Worm (Caenorhabditis elegans): ENCODE data around the gene tag-322.

The tag-322 gene

ce11 chrIV:7782292-7782691 is 3.1 kb downstream of the tag-322 start, which contains the start of gene sec-10:
sec-10 (minus strand) TSS chrIV:7782499.
- TF ChIP-seq ceh-6 (GFP tag; optimal IDR thresholded peaks at IDR 0.05) = no peak

ce11 chrIV:7778865-7779264 is 6.5 kb downstream of the tag-322 start, which contains the start of gene rpap-3:
rpap-3 (minus strand) TSS chrIV:7778965.
- TF ChIP-seq hlh-15 (tag; optimal IDR thresholded peaks at IDR 0.05) = no peak
- TF ChIP-seq ceh-2 (tag; optimal IDR thresholded peaks at IDR 0.05) = no peak
- no peak for TF ChIP-seq ceh-6 (GFP tag; optimal IDR thresholded peaks at IDR 0.05)
- no peak for TF ChIP-seq fkh-6 (tag; optimal IDR thresholded peaks at IDR 0.05)
- no peak for TF ChIP-seq pag-3 (tag; optimal IDR thresholded peaks at IDR 0.05; ENCODE audit: borderline replicate concordance)
- no peak for TF ChIP-seq dmd-4 (tag; optimal IDR thresholded peaks at IDR 0.05; ENCODE audit: borderline replicate concordance)
- TF ChIP-seq C38D4.7 (GFP tag; optimal IDR thresholded peaks at IDR 0.05) = no peak
- no peak for TF ChIP-seq hlh-6 (tag; optimal IDR thresholded peaks at IDR 0.05)
- TF ChIP-seq ceh-14 (tag; optimal IDR thresholded peaks at IDR 0.05) = no peak
- TF ChIP-seq pat-9 (tag; optimal IDR thresholded peaks at IDR 0.05) = no peak
- TF ChIP-seq madf-2 (tag; optimal IDR thresholded peaks at IDR 0.05) = no peak
- TF ChIP-seq ama-1 (optimal IDR thresholded peaks at IDR 0.05) = no peak
- TF ChIP-seq lin-11 (tag; optimal IDR thresholded peaks at IDR 0.05) = no peak
- TF ChIP-seq ttx-3 (tag; optimal IDR thresholded peaks at IDR 0.05) = no peak
- no peak for TF ChIP-seq pha-4 (tag; optimal IDR thresholded peaks at IDR 0.05)
- no peak for TF ChIP-seq hlh-13 (GFP tag; optimal IDR thresholded peaks at IDR 0.05)
- no peak for TF ChIP-seq Y22D7AL.16 (tag; optimal IDR thresholded peaks at IDR 0.05)

ce11 chrIV:7775725-7776124 is 9.6 kb downstream of the tag-322 start, which contains the start of gene swd-2.1:
swd-2.1 (plus strand) TSS chrIV:7776025.
- TF ChIP-seq zip-5 (tag; optimal IDR thresholded peaks at IDR 0.05) (no peak), ref-2 (tag; optimal IDR thresholded peaks at IDR 0.05) (no peak), hlh-30 (tag; optimal IDR thresholded peaks at IDR 0.05; ENCODE audit: insufficient read depth) (no peak), pag-3 (tag; optimal IDR thresholded peaks at IDR 0.05; ENCODE audit: borderline replicate concordance) (no peak), Y22D7AL.16 (tag; optimal IDR thresholded peaks at IDR 0.05) (no peak), ceh-6 (GFP tag; optimal IDR thresholded peaks at IDR 0.05) (no peak), sox-2 (GFP tag; IDR thresholded peaks at IDR 0.05) (no peak), ets-4 (tag; optimal IDR thresholded peaks at IDR 0.05) (no peak)

ce11 chrIV:7774206-7774605 is 11.2 kb downstream of the tag-322 start, which contains the start of the genes hcf-1 and swd-2.2:
hcf-1 (minus strand) TSS chrIV:7774275.
swd-2.2 (plus strand) TSS chrIV:7774411.
- TF ChIP-seq ceh-48 (tag; optimal IDR thresholded peaks at IDR 0.05) = no peak
- TF ChIP-seq unc-55 (GFP tag; optimal IDR thresholded peaks at IDR 0.05) = no peak
- peak; percentile 18 for TF ChIP-seq nfya-1 (tag; optimal IDR thresholded peaks at IDR 0.05)

- no peak for TF ChIP-seq ceh-24 (tag; optimal IDR thresholded peaks at IDR 0.05)
- no peak for TF ChIP-seq K09A11.1 (tag; optimal IDR thresholded peaks at IDR 0.05; ENCODE audit: insufficient read depth)
- TF ChIP-seq hlh-13 (GFP tag; optimal IDR thresholded peaks at IDR 0.05) = no peak
- no peak for TF ChIP-seq hlh-8 (tag; optimal IDR thresholded peaks at IDR 0.05)
- no peak for TF ChIP-seq pros-1 (tag; optimal IDR thresholded peaks at IDR 0.05)
- TF ChIP-seq pha-2 (tag; optimal IDR thresholded peaks at IDR 0.05) = no peak
- TF ChIP-seq hlh-6 (tag; optimal IDR thresholded peaks at IDR 0.05) = no peak
- no peak for TF ChIP-seq dmd-4 (tag; optimal IDR thresholded peaks at IDR 0.05; ENCODE audit: borderline replicate concordance)
- no peak for TF ChIP-seq dve-1 (tag; optimal IDR thresholded peaks at IDR 0.05)
- no peak for TF ChIP-seq ama-1 (optimal IDR thresholded peaks at IDR 0.05)
- no peak for TF ChIP-seq ahr-1 (tag; optimal IDR thresholded peaks at IDR 0.05)
- no peak for TF ChIP-seq C38D4.7 (GFP tag; optimal IDR thresholded peaks at IDR 0.05)
- TF ChIP-seq ztf-16 (tag; optimal IDR thresholded peaks at IDR 0.05) = no peak
- no peak for TF ChIP-seq tbx-2 (tag; optimal IDR thresholded peaks at IDR 0.05)
- no peak for TF ChIP-seq ceh-48 (tag; optimal IDR thresholded peaks at IDR 0.05)
- no peak for TF ChIP-seq pqm-1 (tag; optimal IDR thresholded peaks at IDR 0.05)
- no peak for TF ChIP-seq nfya-1 (tag; optimal IDR thresholded peaks at IDR 0.05)
- TF ChIP-seq pat-9 (tag; optimal IDR thresholded peaks at IDR 0.05) = no peak
- TF ChIP-seq pag-3 (tag; optimal IDR thresholded peaks at IDR 0.05; ENCODE audit: borderline replicate concordance) = no peak
- no peak for TF ChIP-seq unc-55 (GFP tag; optimal IDR thresholded peaks at IDR 0.05)
These were observed 15.2 kb downstream of the tag-322 start, which contains the start of gene rdl-1 for ce11 chrIV:7770162-7770561. rdl-1 (minus strand) TSS chrIV:7770262.

All from whole organism, late embryonic.